Fruit fly (Drosophila melanogaster) whole organism: ENCODE results near the gene Trs23.

Experiments used
- CG8478 ChIP-seq: fragments of >200 bp; optimal IDR thresholded peaks from 2 replicates; lab custom pipeline; 2018; ENCODE audit warnings: inconsistent platforms
- Dll ChIP-seq: fragments of >200 bp; optimal IDR thresholded peaks from 2 replicates; lab custom pipeline; 2017
- EcR ChIP-seq, 2 experiments: fragments of >200 bp; optimal IDR thresholded peaks; 2 replicates each; lab custom pipeline; 2017; ENCODE audit warnings: missing biosample characterization in 2 of 2, missing genetic modification characterization in 2 of 2, missing genetic modification reagents in 2 of 2
- pan ChIP-seq: fragments of >200 bp; optimal IDR thresholded peaks from 2 replicates; lab custom pipeline; 2017
- psq ChIP-seq: fragments of >200 bp; optimal IDR thresholded peaks from 2 replicates; lab custom pipeline; 2017
- usp ChIP-seq: fragments of >200 bp; optimal IDR thresholded peaks from 2 replicates; lab custom pipeline; 2017; ENCODE audit warnings: missing biosample characterization, missing genetic modification characterization, mixed read lengths

DNA sequence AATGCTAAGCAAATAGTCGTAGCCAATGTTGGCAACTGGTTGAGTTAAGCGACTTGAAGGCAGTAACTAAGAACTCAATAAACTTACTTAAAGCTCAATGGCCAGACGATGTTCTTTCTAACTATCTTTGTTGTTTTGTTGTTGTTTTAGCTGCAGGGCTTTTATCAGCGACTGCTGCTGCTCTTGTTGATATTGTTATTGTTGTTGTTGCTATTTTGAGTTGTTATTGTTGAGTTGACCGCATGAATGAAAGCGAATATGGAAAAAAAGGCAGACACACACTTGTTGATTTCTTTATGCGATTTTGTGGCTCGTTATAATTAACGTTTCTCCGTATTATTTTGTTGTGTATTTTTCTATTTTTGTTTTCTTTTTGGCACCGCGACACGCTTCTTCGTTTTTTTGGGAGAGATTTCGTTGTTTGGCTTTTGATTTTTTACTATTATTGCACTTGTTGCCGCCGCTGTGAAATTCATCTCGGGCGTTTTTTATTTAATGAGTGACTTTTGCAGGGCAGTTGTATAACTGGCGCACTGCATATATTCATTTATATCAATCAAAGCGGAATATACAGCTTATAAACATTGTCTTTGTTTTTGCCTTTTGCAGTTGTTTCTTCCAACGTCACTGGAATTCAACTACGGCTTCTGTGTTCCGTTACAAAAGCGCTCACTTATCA is 22.5 kb downstream of the Trs23 start:
- TF ChIP-seq Dll (lab: Kevin White, UChicago) (no peak), pan (lab: Kevin White, UChicago) (no peak), psq (lab: Kevin White, UChicago) (no peak), CG8478 (no peak), EcR (GFP tag; optimal IDR thresholded peaks at IDR 0.05; lab: Kevin White, UChicago) (no peak), usp (no peak)
